Fruit fly (Drosophila melanogaster) whole organism, adult: ENCODE data around the gene Kaz-m1.

ENCODE experiments used
- CG11617 ChIP-seq: fragments of 200-800 bp; sonication (Bioruptor generic); optimal IDR thresholded peaks from 2 replicates; lab custom pipeline; 2017; ENCODE audit warnings: mild to moderate bottlenecking, missing biosample characterization, missing genetic modification reagents, missing genetic modification characterization
- CG14711 ChIP-seq: fragments of 200-800 bp; sonication (Bioruptor generic); optimal IDR thresholded peaks from 2 replicates; lab custom pipeline; 2018; ENCODE audit warnings: missing biosample characterization, mild to moderate bottlenecking, missing genetic modification characterization, moderate library complexity
- CG1620 ChIP-seq: fragments of 200-800 bp; sonication (Bioruptor generic); optimal IDR thresholded peaks from 2 replicates; lab custom pipeline; 2016; ENCODE audit warnings: missing biosample characterization, missing genetic modification characterization
- CG33017 ChIP-seq: fragments of 200-800 bp; sonication (Bioruptor generic); optimal IDR thresholded peaks from 2 replicates; lab custom pipeline; 2018; ENCODE audit warnings: missing biosample characterization, mild to moderate bottlenecking, missing genetic modification characterization, moderate library complexity
- CG7045 ChIP-seq: fragments of 200-800 bp; sonication (Bioruptor generic); optimal IDR thresholded peaks from 2 replicates; lab custom pipeline; 2017; ENCODE audit warnings: missing biosample characterization, mild to moderate bottlenecking, missing genetic modification characterization
- CG7101 ChIP-seq: fragments of 200-800 bp; sonication (Bioruptor generic); optimal IDR thresholded peaks from 2 replicates; lab custom pipeline; 2018; ENCODE audit warnings: missing biosample characterization, mild to moderate bottlenecking, missing genetic modification characterization, moderate library complexity
- Clk ChIP-seq: fragments of 200-800 bp; sonication (Bioruptor generic); optimal IDR thresholded peaks from 2 replicates; lab custom pipeline; 2017; ENCODE audit warnings: missing biosample characterization, missing genetic modification characterization
- Crg-1 ChIP-seq: fragments of 200-800 bp; sonication (Bioruptor generic); optimal IDR thresholded peaks from 2 replicates; lab custom pipeline; 2016; ENCODE audit warnings: missing biosample characterization, missing genetic modification characterization
- Mnt ChIP-seq: fragments of 200-800 bp; sonication (Bioruptor generic); optimal IDR thresholded peaks from 2 replicates; lab custom pipeline; 2016; ENCODE audit warnings: missing biosample characterization, mild to moderate bottlenecking, missing genetic modification characterization
- cnc ChIP-seq, 2 experiments: fragments of >200 bp; optimal IDR thresholded peaks; 2 replicates each; lab custom pipeline; 2017
- kay ChIP-seq: fragments of 200-800 bp; sonication (Bioruptor generic); peaks from one replicate; lab custom pipeline; 2016; ENCODE audit warnings: missing biosample characterization, missing genetic modification characterization, borderline replicate concordance
- pad ChIP-seq: fragments of 200-800 bp; sonication (Bioruptor generic); optimal IDR thresholded peaks from 3 replicates; lab custom pipeline; 2017; ENCODE audit warnings: missing biosample characterization, missing genetic modification characterization, mild to moderate bottlenecking, moderate library complexity, missing genetic modification reagents
- tj ChIP-seq: fragments of 200-800 bp; sonication (Bioruptor generic); optimal IDR thresholded peaks from 3 replicates; lab custom pipeline; 2017; ENCODE audit warnings: missing biosample characterization, mild to moderate bottlenecking, missing genetic modification characterization, moderate library complexity
- toe ChIP-seq: fragments of 200-800 bp; sonication (Bioruptor generic); optimal IDR thresholded peaks from 2 replicates; lab custom pipeline; 2016; ENCODE audit warnings: missing biosample characterization, missing genetic modification characterization

DNA sequence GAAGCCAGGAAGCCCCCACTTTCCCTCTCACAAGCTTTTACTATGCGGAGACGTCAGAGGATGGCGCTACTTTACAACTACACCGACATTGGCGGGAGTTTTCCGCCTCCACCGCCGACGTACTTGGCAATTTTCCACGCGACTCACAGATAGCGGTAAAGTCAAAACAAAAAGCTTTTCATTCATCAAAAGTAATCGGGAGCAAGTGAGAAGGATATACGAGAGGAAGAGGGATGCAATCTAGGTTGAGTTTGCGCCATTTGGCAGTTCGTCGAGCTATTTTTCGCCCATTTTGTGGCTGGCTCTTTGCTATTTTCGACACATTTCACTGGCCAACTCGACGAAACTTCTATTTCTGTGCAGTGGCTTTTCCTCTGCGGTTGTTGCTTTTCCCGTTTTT is 45.6 kb upstream of the Kaz-m1 start:
- TF ChIP-seq pad (GFP tag; lab: Kevin White, UChicago) (no peak), cnc (optimal IDR thresholded peaks at IDR 0.05; lab: Kevin White, UChicago) (no peak), CG7101 (tag; lab: Kevin White, UChicago) (no peak), CG33017 (no peak), Crg-1 (no peak), CG11617 (GFP tag; lab: Kevin White, UChicago) (no peak), CG14711 (tag; lab: Kevin White, UChicago) (no peak), Mnt (GFP tag; lab: Kevin White, UChicago) (no peak), Clk (GFP tag; lab: Kevin White, UChicago) (no peak), CG7045 (no peak), CG1620 (GFP tag; lab: Kevin White, UChicago) (no peak), kay (GFP tag; lab: Kevin White, UChicago) (no peak), toe (GFP tag; lab: Kevin White, UChicago) (no peak), tj (GFP tag; lab: Kevin White, UChicago) (no peak)
